Worm (Caenorhabditis elegans): ENCODE measurements around the gene F25E2.3.

The F25E2.3 gene

ce11 chrX:763452-763851, 49.5 kb downstream of the F25E2.3 start, which contains the start of gene dyf-11:
TSS of gene dyf-11 (plus strand) at chrX:763752.
- no peak for TF ChIP-seq unc-62 (GFP tag; optimal IDR thresholded peaks at IDR 0.05)
